Worm (Caenorhabditis elegans) whole organism, late embryonic: ENCODE measurements around the gene R160.5.

Experiments
- ceh-24 ChIP-seq: sonication (generic microtip); optimal IDR thresholded peaks from 2 replicates; lab custom pipeline; 2016; ENCODE audit warnings: mild to moderate bottlenecking, missing genetic modification characterization, missing compliant biosample characterization
- che-1 ChIP-seq: sonication (generic microtip); optimal IDR thresholded peaks from 2 replicates; lab custom pipeline; 2016; ENCODE audit warnings: mild to moderate bottlenecking, missing genetic modification characterization, missing compliant biosample characterization
- hlh-8 ChIP-seq: sonication (generic microtip); optimal IDR thresholded peaks from 2 replicates; lab custom pipeline; 2016; ENCODE audit warnings: missing genotype, missing genetic modification characterization, missing compliant biosample characterization

DNA sequence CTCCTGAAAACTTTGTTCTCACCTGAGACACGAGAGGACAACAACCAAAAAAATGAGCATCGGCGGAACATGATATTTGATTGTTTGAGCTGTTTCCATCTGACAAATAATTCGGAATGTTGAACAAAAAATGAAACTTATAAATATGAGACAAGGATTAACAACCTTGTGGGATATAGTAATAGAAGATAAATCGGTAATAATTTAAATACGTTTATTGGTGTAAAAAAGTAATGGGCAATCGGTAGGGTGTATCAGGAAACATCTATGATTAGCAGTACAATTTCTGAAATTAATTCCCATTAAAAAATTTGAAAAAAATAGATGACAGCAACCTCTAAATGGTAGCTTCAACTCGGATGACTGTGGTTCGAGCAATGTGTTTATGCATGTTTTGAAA is 3.2 kb downstream of the R160.5 start, which contains the start of gene R160.10:
- TF ChIP-seq che-1 (tag; lab: Kevin White, UChicago) (no peak), ceh-24 (tag; lab: Kevin White, UChicago) (no peak), hlh-8 (tag; lab: Kevin White, UChicago) (no peak)
